Fruit fly (Drosophila melanogaster) whole organism, embryonic: ENCODE data around the gene CG42784.

Source experiments
- BEAF-32 ChIP-seq: fragments of 200-800 bp; sonication (Bioruptor generic); optimal IDR thresholded peaks from 3 replicates; lab custom pipeline; 2017; ENCODE audit warnings: missing biosample characterization, missing genetic modification characterization, mild to moderate bottlenecking, moderate library complexity, missing genetic modification reagents
- CG10321 ChIP-seq: fragments of 200-800 bp; sonication (Bioruptor generic); IDR thresholded peaks from 2 replicates; pipeline ENCODE4 v1.3.6; 2022; ENCODE audit warnings: missing biosample characterization, missing genetic modification characterization
- CG10462 ChIP-seq: fragments of 200-800 bp; sonication (Bioruptor generic); optimal IDR thresholded peaks from 2 replicates; lab custom pipeline; 2016; ENCODE audit warnings: missing biosample characterization, missing genetic modification characterization
- CG11247 ChIP-seq: fragments of 200-800 bp; sonication (Bioruptor generic); IDR thresholded peaks from 2 replicates; pipeline ENCODE4 v1.3.6; 2022; ENCODE audit warnings: missing biosample characterization, missing genetic modification characterization
- CG12104 ChIP-seq: fragments of 200-800 bp; sonication (Bioruptor generic); optimal IDR thresholded peaks from 3 replicates; lab custom pipeline; 2016; ENCODE audit warnings: missing biosample characterization, missing genetic modification characterization
- CG12155 ChIP-seq: fragments of 200-800 bp; sonication (Bioruptor generic); optimal IDR thresholded peaks from 3 replicates; lab custom pipeline; 2016; ENCODE audit warnings: missing biosample characterization, missing genetic modification characterization
- CG12219 ChIP-seq: fragments of 200-800 bp; sonication (Bioruptor generic); optimal IDR thresholded peaks from 3 replicates; lab custom pipeline; 2018; ENCODE audit warnings: missing biosample characterization, mild to moderate bottlenecking, missing genetic modification characterization
- CG12299 ChIP-seq: fragments of 200-800 bp; sonication (Bioruptor generic); optimal IDR thresholded peaks from 2 replicates; lab custom pipeline; 2018; ENCODE audit warnings: missing biosample characterization, mild to moderate bottlenecking, missing genetic modification characterization
- CG13624 ChIP-seq: fragments of 200-800 bp; sonication (Bioruptor generic); optimal IDR thresholded peaks from 2 replicates; lab custom pipeline; 2016; ENCODE audit warnings: missing biosample characterization, missing genetic modification characterization
- CG15601 ChIP-seq: fragments of 200-800 bp; sonication (Bioruptor generic); optimal IDR thresholded peaks from 3 replicates; lab custom pipeline; 2019; ENCODE audit warnings: missing biosample characterization, mild to moderate bottlenecking, missing genetic modification characterization, moderate library complexity
- CG15696 ChIP-seq: fragments of 200-800 bp; sonication (Bioruptor generic); optimal IDR thresholded peaks from 2 replicates; lab custom pipeline; 2019; ENCODE audit warnings: missing biosample characterization, mild to moderate bottlenecking, missing genetic modification characterization, moderate library complexity
- CG2120 ChIP-seq: fragments of 200-800 bp; sonication (Bioruptor generic); optimal IDR thresholded peaks from 3 replicates; lab custom pipeline; 2016; ENCODE audit warnings: missing biosample characterization, missing genetic modification characterization
- CG30020 ChIP-seq: fragments of 200-800 bp; optimal IDR thresholded peaks from 2 replicates; lab custom pipeline; 2019; ENCODE audit warnings: missing biosample characterization, mild to moderate bottlenecking, missing genetic modification characterization, moderate library complexity
- CG3163 ChIP-seq: fragments of 200-800 bp; sonication (Bioruptor generic); optimal IDR thresholded peaks from 3 replicates; lab custom pipeline; 2016; ENCODE audit warnings: missing biosample characterization, missing genetic modification characterization
- CG43689 ChIP-seq: fragments of 200-800 bp; sonication (Bioruptor generic); IDR thresholded peaks from 2 replicates; pipeline ENCODE4 v1.3.6; 2022; ENCODE audit warnings: missing biosample characterization, missing genetic modification characterization
- CG4617 ChIP-seq: fragments of 200-800 bp; sonication (Bioruptor generic); optimal IDR thresholded peaks from 3 replicates; lab custom pipeline; 2016; ENCODE audit warnings: missing biosample characterization, missing genetic modification characterization, borderline replicate concordance
- CG6175 ChIP-seq: fragments of 200-800 bp; sonication (Bioruptor generic); IDR thresholded peaks from 3 replicates; pipeline ENCODE4 v1.3.6; 2022; ENCODE audit warnings: missing biosample characterization, missing genetic modification characterization
- CG6854 ChIP-seq: fragments of 200-800 bp; sonication (Bioruptor generic); optimal IDR thresholded peaks from 3 replicates; lab custom pipeline; 2017; ENCODE audit warnings: missing biosample characterization, mild to moderate bottlenecking, missing genetic modification characterization
- CG8478 ChIP-seq: fragments of >200 bp; optimal IDR thresholded peaks from 2 replicates; lab custom pipeline; 2018
- CG9437 ChIP-seq: fragments of 200-800 bp; sonication (Bioruptor generic); optimal IDR thresholded peaks from 2 replicates; lab custom pipeline; 2018; ENCODE audit warnings: missing biosample characterization, mild to moderate bottlenecking, missing genetic modification characterization
- CG9876 ChIP-seq: fragments of 200-800 bp; sonication (Bioruptor generic); optimal IDR thresholded peaks from 2 replicates; lab custom pipeline; 2016; ENCODE audit warnings: missing biosample characterization, missing genetic modification characterization
- Elba2 ChIP-seq: fragments of 200-800 bp; sonication (Bioruptor generic); optimal IDR thresholded peaks from 3 replicates; lab custom pipeline; 2016; ENCODE audit warnings: missing biosample characterization, missing genetic modification characterization
- Fer3 ChIP-seq: fragments of 200-800 bp; sonication (Bioruptor generic); optimal IDR thresholded peaks from 2 replicates; lab custom pipeline; 2018; ENCODE audit warnings: missing biosample characterization, mild to moderate bottlenecking, missing genetic modification characterization, moderate library complexity
- Gug ChIP-seq: fragments of 200-800 bp; sonication (Bioruptor generic); IDR thresholded peaks from 4 replicates; pipeline ENCODE4 v1.3.6; 2022; ENCODE audit warnings: missing biosample characterization, missing genetic modification characterization
- H15 ChIP-seq: fragments of 200-800 bp; sonication (Bioruptor generic); IDR thresholded peaks from 3 replicates; pipeline ENCODE4 v1.3.6; 2022; ENCODE audit warnings: missing biosample characterization, missing genetic modification characterization
- HmgZ ChIP-seq: fragments of 200-800 bp; sonication (Bioruptor generic); optimal IDR thresholded peaks from 2 replicates; lab custom pipeline; 2018; ENCODE audit warnings: missing biosample characterization, mild to moderate bottlenecking, missing genetic modification characterization
- Lim3 ChIP-seq: fragments of 200-800 bp; sonication (Bioruptor generic); IDR thresholded peaks from 2 replicates; pipeline ENCODE4 v1.3.6; 2022; ENCODE audit warnings: missing biosample characterization, missing genetic modification characterization
- Max ChIP-seq: fragments of 200-800 bp; sonication (Bioruptor generic); optimal IDR thresholded peaks from 2 replicates; lab custom pipeline; 2016; ENCODE audit warnings: missing biosample characterization, mild to moderate bottlenecking, missing genetic modification characterization
- Meics ChIP-seq: fragments of 200-800 bp; sonication (Bioruptor generic); optimal IDR thresholded peaks from 2 replicates; lab custom pipeline; 2017; ENCODE audit warnings: missing biosample characterization, mild to moderate bottlenecking, missing genetic modification characterization
- NC2α ChIP-seq: fragments of 200-800 bp; sonication (Bioruptor generic); optimal IDR thresholded peaks from 2 replicates; lab custom pipeline; 2016; ENCODE audit warnings: missing biosample characterization, missing genetic modification characterization
- NC2β ChIP-seq: fragments of 200-800 bp; sonication (Bioruptor generic); optimal IDR thresholded peaks from 2 replicates; lab custom pipeline; 2016; ENCODE audit warnings: missing biosample characterization, missing genetic modification characterization
- Nf-YC ChIP-seq: fragments of 200-800 bp; optimal IDR thresholded peaks from 3 replicates; lab custom pipeline; 2019; ENCODE audit warnings: missing biosample characterization, mild to moderate bottlenecking, missing genetic modification characterization, moderate library complexity
- Optix ChIP-seq: fragments of 200-800 bp; sonication (Bioruptor generic); IDR thresholded peaks from 3 replicates; pipeline ENCODE4 v1.3.6; 2022; ENCODE audit warnings: missing biosample characterization, missing genetic modification characterization
- Spps ChIP-seq: fragments of 200-800 bp; sonication (Bioruptor generic); optimal IDR thresholded peaks from 2 replicates; lab custom pipeline; 2018; ENCODE audit warnings: missing biosample characterization, mild to moderate bottlenecking, missing genetic modification characterization
- ac ChIP-seq: fragments of 200-800 bp; sonication (Bioruptor generic); optimal IDR thresholded peaks from 3 replicates; lab custom pipeline; 2017; ENCODE audit warnings: missing biosample characterization, mild to moderate bottlenecking, missing genetic modification characterization
- aop ChIP-seq: fragments of 200-800 bp; sonication (Bioruptor generic); IDR thresholded peaks from 2 replicates; pipeline ENCODE4 v1.3.6; 2022; ENCODE audit warnings: missing biosample characterization, missing genetic modification characterization
- dimm ChIP-seq: fragments of 200-800 bp; sonication (Bioruptor generic); IDR thresholded peaks from 2 replicates; pipeline ENCODE4 v1.3.6; 2022; ENCODE audit warnings: missing biosample characterization, missing genetic modification characterization
- dpn ChIP-seq, 2 experiments: fragments of 200-800 bp; sonication (Bioruptor generic); optimal IDR thresholded peaks; 3 replicates each; lab custom pipeline; 2016; ENCODE audit warnings: missing biosample characterization in 2 of 2, missing genetic modification characterization in 2 of 2
- eve ChIP-seq, 2 experiments: fragments of >200 bp; optimal IDR thresholded peaks; 2 replicates each; lab custom pipeline; 2017; ENCODE audit warnings: missing biosample characterization in 2 of 2, missing genetic modification characterization in 2 of 2
- gem ChIP-seq: fragments of 200-800 bp; sonication (Bioruptor generic); optimal IDR thresholded peaks from 2 replicates; lab custom pipeline; 2019; ENCODE audit warnings: missing biosample characterization, mild to moderate bottlenecking, missing genetic modification characterization, moderate library complexity
- kah ChIP-seq: fragments of 200-800 bp; sonication (Bioruptor generic); optimal IDR thresholded peaks from 2 replicates; lab custom pipeline; 2018; ENCODE audit warnings: missing biosample characterization, mild to moderate bottlenecking, missing genetic modification characterization
- kni ChIP-seq: fragments of 200-800 bp; sonication (Bioruptor generic); optimal IDR thresholded peaks from 3 replicates; lab custom pipeline; 2017; ENCODE audit warnings: mild to moderate bottlenecking, missing biosample characterization, missing genetic modification reagents, missing genetic modification characterization
- luna ChIP-seq: fragments of 200-800 bp; sonication (Bioruptor generic); optimal IDR thresholded peaks from 2 replicates; lab custom pipeline; 2016; ENCODE audit warnings: missing biosample characterization, missing genetic modification characterization
- rib ChIP-seq: fragments of 200-800 bp; sonication (Bioruptor generic); IDR thresholded peaks from 2 replicates; pipeline ENCODE4 v1.3.6; 2022; ENCODE audit warnings: missing biosample characterization, missing genetic modification characterization
- ro ChIP-seq: fragments of 200-800 bp; sonication (Bioruptor generic); IDR thresholded peaks from 2 replicates; pipeline ENCODE4 v1.3.6; 2022; ENCODE audit warnings: missing biosample characterization, missing genetic modification characterization
- row ChIP-seq: fragments of 200-800 bp; sonication (Bioruptor generic); IDR thresholded peaks from 3 replicates; pipeline ENCODE4 v1.3.6; 2022; ENCODE audit warnings: missing biosample characterization, missing genetic modification characterization
- salm ChIP-seq: fragments of 200-800 bp; sonication (Bioruptor generic); optimal IDR thresholded peaks from 2 replicates; lab custom pipeline; 2018; ENCODE audit warnings: missing biosample characterization, mild to moderate bottlenecking, missing genetic modification characterization
- slbo ChIP-seq: fragments of 200-800 bp; sonication (Bioruptor generic); IDR thresholded peaks from 2 replicates; pipeline ENCODE4 v1.3.6; 2022; ENCODE audit warnings: missing biosample characterization, missing genetic modification characterization
- tap ChIP-seq: fragments of 200-800 bp; optimal IDR thresholded peaks from 3 replicates; lab custom pipeline; 2019; ENCODE audit warnings: missing biosample characterization, mild to moderate bottlenecking, missing genetic modification characterization, moderate library complexity
- tx ChIP-seq: fragments of 200-800 bp; sonication (Bioruptor generic); optimal IDR thresholded peaks from 2 replicates; lab custom pipeline; 2016; ENCODE audit warnings: missing biosample characterization, missing genetic modification characterization
- usp ChIP-seq: fragments of >200 bp; optimal IDR thresholded peaks from 2 replicates; lab custom pipeline; 2017; ENCODE audit warnings: missing biosample characterization, missing genetic modification characterization

Gene CG42784

DNA sequence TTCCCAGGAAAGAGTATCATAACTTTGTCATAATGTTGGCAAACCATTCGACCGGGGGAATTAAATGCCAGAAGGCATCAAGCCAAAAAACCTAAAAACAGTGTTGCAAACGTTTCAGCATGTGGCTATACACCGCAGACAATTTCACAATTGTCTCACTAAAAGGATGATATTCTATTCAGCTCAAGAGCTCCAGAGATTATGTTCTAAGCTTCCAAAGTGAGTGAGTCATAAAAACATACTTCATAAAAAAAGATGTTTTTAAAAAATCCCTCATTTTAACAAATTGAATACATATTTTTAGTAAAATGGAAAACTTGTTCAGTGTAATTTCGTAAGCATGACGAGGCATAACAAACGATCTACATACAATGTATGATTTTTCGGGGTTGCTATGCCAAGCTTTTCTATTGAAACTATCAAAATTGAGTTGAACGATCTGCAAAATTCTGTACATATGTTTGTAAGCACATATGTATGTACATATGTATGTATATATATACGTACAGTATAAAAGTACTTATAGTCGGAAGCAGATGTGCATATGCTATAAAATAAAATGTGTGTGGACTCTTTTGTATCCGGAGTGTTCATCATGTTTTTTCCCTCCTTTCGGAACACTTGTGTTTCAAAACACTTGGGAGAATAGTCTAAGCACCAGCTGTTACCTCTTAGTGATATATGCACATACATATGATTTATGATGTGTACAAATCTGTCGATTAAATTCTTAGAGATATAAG lies 99.9 kb downstream of the CG42784 start (continued):
- TF ChIP-seq Fer3 (peak; percentile 84), ro (GFP tag; lab: Robert Waterston, UW) (no peak), Max (GFP tag; lab: Kevin White, UChicago) (peak; percentile 60), kah (GFP tag; lab: Kevin White, UChicago) (peak; percentile 34), BEAF-32 (GFP tag; lab: Kevin White, UChicago) (no peak), CG6854 (no peak), aop (GFP tag; lab: Robert Waterston, UW) (no peak), CG15601 (tag; lab: Kevin White, UChicago) (no peak), salm (tag; lab: Kevin White, UChicago) (no peak), CG13624 (GFP tag; lab: Kevin White, UChicago) (peak; percentile 90), gem (tag; lab: Kevin White, UChicago) (peak; percentile 81), NC2α (GFP tag; lab: Kevin White, UChicago) (no peak), CG4617 (GFP tag; lab: Kevin White, UChicago) (no peak), row (GFP tag; lab: Robert Waterston, UW) (peak; percentile 74), dpn (GFP tag; optimal IDR thresholded peaks at IDR 0.05; lab: Kevin White, UChicago) (peak; percentile 60 to 86), rib (GFP tag; lab: Robert Waterston, UW) (0 out of 2 replicates have a peak, but pooled peaks have one; percentile 11), CG3163 (peak; percentile 62), H15 (GFP tag; lab: Robert Waterston, UW) (peak; percentile 75), CG15696 (peak; percentile 48), eve (GFP tag; optimal IDR thresholded peaks at IDR 0.05; lab: Kevin White, UChicago) (peak in 1 of 2 experiments; percentile 71), Spps (tag; lab: Kevin White, UChicago) (peak; percentile 46), HmgZ (no peak), CG11247 (GFP tag; lab: Robert Waterston, UW) (peak; percentile 19; the same call in 1 of the 2 replicates), CG6175 (GFP tag; lab: Robert Waterston, UW) (peak; percentile 48; the same call in 1 of the 3 replicates), tap (tag; lab: Kevin White, UChicago) (peak; percentile 79), CG30020 (tag; lab: Kevin White, UChicago) (no peak), CG12219 (GFP tag; lab: Kevin White, UChicago) (peak; percentile 80), CG9876 (peak; percentile 27), CG2120 (peak; percentile 65), kni (GFP tag; lab: Kevin White, UChicago) (no peak), slbo (GFP tag; lab: Robert Waterston, UW) (peak; percentile 86), CG8478 (no peak), Elba2 (GFP tag; lab: Kevin White, UChicago) (no peak), CG43689 (peak; percentile 55), usp (GFP tag; lab: Kevin White, UChicago) (no peak), tx (peak; percentile 47), Nf-YC (tag; lab: Kevin White, UChicago) (peak; percentile 35), NC2β (GFP tag; lab: Kevin White, UChicago) (peak; percentile 47), CG9437 (GFP tag; lab: Kevin White, UChicago) (peak; percentile 52), CG12155 (GFP tag; lab: Kevin White, UChicago) (peak; percentile 68), CG10462 (no peak), Meics (peak; percentile 72), CG12104 (GFP tag; lab: Kevin White, UChicago) (peak; percentile 76), dimm (GFP tag; lab: Robert Waterston, UW) (peak; percentile 59), luna (GFP tag; lab: Kevin White, UChicago) (no peak), ac (GFP tag; lab: Kevin White, UChicago) (no peak), Optix (peak; percentile 48; the same call in 1 of the 3 replicates), Lim3 (GFP tag; lab: Robert Waterston, UW) (no peak), CG10321 (GFP tag; lab: Robert Waterston, UW) (no peak), Gug (GFP tag; lab: Robert Waterston, UW) (peak; percentile 69), CG12299 (tag; lab: Kevin White, UChicago) (no peak)
